Worm (Caenorhabditis elegans) whole organism, L4/young adult: ENCODE results near the gene srbc-40.

Experiments used
- W03F9.2 ChIP-seq: fragments of 150-350 bp; optimal IDR thresholded peaks from 2 replicates; lab custom pipeline; 2014; ENCODE audit warnings: missing biosample characterization, missing genetic modification characterization
- dao-5 ChIP-seq: sonication (generic microtip); optimal IDR thresholded peaks from 2 replicates; lab custom pipeline; 2016; ENCODE audit warnings: missing genotype, missing genetic modification characterization, moderate library complexity, missing compliant biosample characterization
- him-1 ChIP-seq: sonication (generic microtip); optimal IDR thresholded peaks from 2 replicates; lab custom pipeline; 2016; ENCODE audit warnings: missing genotype, missing genetic modification reagents, missing genetic modification characterization, missing compliant biosample characterization

srbc-40 gene

ce11 chrV:728822-729493 lies 9.3 kb upstream of the srbc-40 start:
- TF ChIP-seq dao-5 (no peak), W03F9.2 (tag; lab: Kevin White, UChicago) (no peak), him-1 (no peak)

- TF ChIP-seq W03F9.2 (tag; lab: Kevin White, UChicago) (peak; percentile 3), him-1 (no peak), dao-5 (no peak)
These were observed 8.1 kb upstream of the srbc-40 start, which contains the start of the genes icl-1 and srh-2 for ce11 chrV:727484-728351. TSS of gene icl-1 (minus strand) at chrV:728004. TSS of gene srh-2 (plus strand) at chrV:728301.

DNA sequence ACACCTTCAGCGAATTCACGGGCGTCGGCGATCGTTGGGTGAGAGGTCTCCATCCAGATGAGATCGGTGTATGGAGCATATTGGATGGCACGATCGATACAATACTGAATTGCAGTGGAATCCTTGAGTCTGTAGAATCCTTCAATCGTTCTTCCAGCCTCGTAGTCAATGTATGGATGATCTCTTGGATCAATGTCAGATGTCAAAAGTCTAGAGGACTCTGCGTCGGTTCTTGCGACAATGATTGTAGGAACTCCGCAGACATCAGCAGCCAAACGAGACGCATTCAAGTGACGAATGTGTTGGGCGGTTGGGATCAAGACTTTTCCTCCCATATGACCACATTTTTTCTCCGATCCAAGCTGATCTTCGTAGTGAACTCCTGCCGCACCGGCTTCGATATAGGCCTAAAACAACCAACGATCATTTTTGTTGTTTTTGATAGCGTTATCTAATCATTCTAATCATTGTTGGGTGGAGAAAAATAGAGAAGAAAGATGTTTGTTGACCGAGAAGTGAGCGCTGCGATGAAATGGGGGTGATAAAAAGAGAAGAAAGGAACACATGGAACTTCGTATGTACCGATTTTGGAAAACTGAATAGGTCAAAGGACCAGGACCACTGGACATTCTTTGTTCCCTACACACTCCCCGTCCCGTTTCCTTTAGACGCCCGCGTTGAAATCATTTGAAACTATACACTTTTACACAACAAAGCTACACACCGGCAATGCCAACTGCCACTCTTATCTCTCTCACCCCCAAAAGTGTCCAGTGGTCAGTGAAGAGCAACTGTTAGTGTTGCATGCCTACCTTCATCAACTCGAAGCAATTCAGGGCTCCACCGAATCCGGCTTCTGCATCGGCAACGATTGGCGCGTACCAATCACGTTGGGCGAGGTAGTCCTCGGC lies 7.2 kb upstream of the srbc-40 start:
- TF ChIP-seq dao-5 (no peak), him-1 (no peak), W03F9.2 (tag; lab: Kevin White, UChicago) (no peak)

- TF ChIP-seq him-1 (no peak), W03F9.2 (tag; lab: Kevin White, UChicago) (no peak), dao-5 (no peak)
These were observed 6.4 kb upstream of the srbc-40 start for ce11 chrV:725807-726572.

DNA sequence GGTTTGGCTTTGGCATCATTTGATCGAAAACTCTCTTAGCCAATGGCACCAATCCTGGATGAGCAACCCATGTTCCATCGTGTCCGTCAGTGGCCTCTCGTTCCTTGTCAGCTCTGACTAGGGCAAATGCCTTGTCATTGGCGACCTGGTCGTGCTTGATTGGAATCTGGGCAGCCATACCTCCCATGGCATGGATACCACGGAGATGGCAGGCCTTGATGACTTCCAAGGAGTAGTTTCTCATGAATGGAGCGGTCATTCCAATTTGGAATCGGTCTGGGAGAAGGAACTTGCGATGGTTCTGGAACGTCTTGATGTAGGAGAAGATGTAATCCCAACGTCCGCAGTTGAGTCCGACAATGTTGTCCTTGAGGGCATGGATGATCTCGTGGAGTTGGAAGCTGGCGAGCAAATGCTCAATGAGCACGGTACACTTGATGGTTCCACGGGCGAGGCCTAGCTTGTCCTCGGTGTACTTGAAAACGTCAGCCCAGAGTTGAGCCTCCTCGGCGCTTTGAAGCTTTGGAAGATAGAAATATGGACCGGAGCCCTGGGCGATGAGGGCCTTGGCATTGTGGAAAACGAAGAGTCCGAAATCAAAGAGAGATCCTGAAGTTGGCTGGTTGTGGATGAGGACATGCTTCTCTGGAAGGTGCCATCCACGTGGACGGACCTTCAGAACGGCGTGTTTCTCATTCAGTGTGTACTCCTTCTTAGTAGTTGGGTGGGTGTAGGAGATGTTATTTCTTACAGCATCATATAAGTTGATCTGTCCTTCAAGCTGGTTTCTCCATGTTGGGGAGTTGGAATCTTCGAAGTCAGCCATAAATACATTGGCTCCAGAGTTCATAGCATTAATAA lies 5.5 kb upstream of the srbc-40 start:
- TF ChIP-seq dao-5, result no peak
- TF ChIP-seq him-1, result no peak
- no peak for TF ChIP-seq W03F9.2 (tag; lab: Kevin White, UChicago)

- TF ChIP-seq W03F9.2 (tag; lab: Kevin White, UChicago) (no peak), him-1 (no peak), dao-5 (no peak)
These were observed 4.8 kb upstream of the srbc-40 start for ce11 chrV:724470-724890.

- TF ChIP-seq W03F9.2 (tag; lab: Kevin White, UChicago) (no peak), dao-5 (no peak), him-1 (no peak)
These were observed 4.3 kb upstream of the srbc-40 start, which contains the start of gene fbxb-72 for ce11 chrV:723895-724352. TSS of gene fbxb-72 (minus strand) at chrV:723952.

DNA sequence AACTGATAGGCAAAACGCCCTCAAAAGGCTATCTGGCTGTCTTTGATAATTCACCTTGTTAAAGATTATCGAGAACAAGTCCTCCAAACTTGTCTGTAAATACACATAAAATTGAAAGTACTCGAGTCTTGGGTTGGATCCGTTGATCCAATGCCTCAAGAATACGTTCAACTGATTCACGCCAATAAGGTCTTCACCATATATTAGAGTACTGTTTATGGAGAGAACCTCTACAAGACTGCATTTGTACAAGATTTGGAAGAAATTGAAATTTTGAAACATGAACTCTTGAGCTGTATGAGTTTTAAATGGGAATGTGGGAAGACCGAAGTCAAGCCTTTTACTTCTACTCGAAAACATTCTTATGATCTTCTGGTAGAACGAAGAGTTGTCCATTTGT lies 3.3 kb upstream of the srbc-40 start:
- no peak for TF ChIP-seq W03F9.2 (tag; lab: Kevin White, UChicago)
- TF ChIP-seq him-1, result no peak
- no peak for TF ChIP-seq dao-5

ce11 chrV:712882-713281 lies 6.7 kb downstream of the srbc-40 start, which contains the start of gene cyp-33C11:
TSS of gene cyp-33C11 (minus strand) at chrV:712982.
- TF ChIP-seq him-1 (no peak), dao-5 (no peak)

- TF ChIP-seq W03F9.2 (tag; lab: Kevin White, UChicago) (no peak), dao-5 (no peak), him-1 (no peak)
These were observed 10.8 kb downstream of the srbc-40 start, which contains the start of gene srbc-39 for ce11 chrV:708808-709207. TSS of gene srbc-39 (plus strand) at chrV:709108.

DNA sequence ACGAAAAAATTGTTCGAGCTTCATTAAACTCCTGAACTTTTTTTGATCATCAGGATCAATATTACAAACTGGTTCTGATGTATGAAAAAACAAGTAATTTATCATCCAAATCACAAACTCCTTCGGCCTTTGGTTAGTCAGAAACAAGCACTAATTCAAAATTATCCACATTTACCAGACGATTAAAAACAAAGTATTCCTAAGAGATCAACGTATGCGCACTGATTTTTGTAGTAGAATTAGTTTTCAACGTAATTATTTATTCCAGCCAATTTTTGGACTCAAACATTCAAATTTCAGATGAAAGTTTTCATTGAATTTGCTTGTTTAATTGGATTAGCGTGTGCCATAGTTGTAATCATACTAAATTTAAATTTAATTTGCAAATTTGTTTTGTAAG lies 12.7 kb downstream of the srbc-40 start, which contains the start of gene srbc-38:
TSS of gene srbc-38 (plus strand) at position 301 of the 400 bp plus-strand sequence.
- TF ChIP-seq him-1 (no peak), W03F9.2 (tag; lab: Kevin White, UChicago) (no peak), dao-5 (no peak)

DNA sequence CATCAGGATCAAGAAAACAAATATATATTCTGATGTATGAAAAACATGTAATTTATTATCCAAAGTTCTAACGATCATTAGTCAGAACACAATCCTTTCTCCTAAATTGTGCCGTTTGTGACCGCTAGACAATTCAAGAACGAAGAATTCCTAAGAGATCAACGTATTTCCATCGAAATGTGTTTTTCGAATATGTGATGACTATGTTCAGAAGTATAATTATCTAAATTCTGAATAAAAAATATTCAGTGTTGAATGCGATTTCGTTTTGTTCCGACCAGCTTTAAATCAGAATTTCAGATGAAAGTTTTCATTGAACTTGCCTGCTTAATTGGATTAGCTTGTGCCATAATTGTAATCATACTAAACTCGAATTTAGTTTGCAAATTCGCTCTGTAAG lies 17.4 kb downstream of the srbc-40 start, which contains the start of gene srbc-37:
TSS of gene srbc-37 (plus strand) at position 301 of the 400 bp plus-strand sequence.
- TF ChIP-seq W03F9.2 (tag; lab: Kevin White, UChicago), result no peak
- no peak for TF ChIP-seq dao-5
- no peak for TF ChIP-seq him-1
